Fruit fly (Drosophila melanogaster) S2 (cell line): ENCODE measurements around the gene CG11927.

ENCODE experiments used
- CG8478 ChIP-seq: fragments of >200 bp; optimal IDR thresholded peaks from 2 replicates; lab custom pipeline; 2018
- CTCF ChIP-seq, 2 experiments: fragments of >200 bp; optimal IDR thresholded peaks; 2 replicates each; lab custom pipeline; 2018

DNA sequence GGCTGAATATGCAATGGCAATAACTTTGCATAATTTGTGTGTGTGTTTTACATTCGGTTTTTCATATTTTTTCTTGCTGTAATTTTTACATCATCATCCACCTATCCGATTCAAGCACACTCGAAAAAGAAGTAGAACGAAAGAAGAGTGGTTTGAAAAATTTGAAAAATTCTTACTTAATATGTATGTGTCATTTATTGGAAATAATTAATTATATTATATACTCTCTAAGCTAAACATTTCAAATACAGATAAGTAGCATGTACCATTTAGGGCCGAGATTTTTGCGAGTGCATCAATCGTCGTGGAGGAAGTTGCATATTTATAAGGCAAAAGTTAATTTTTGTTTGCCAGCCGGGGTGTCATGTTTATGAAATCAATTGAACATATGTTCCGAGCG, 41.5 kb upstream of the CG11927 start:
- TF ChIP-seq CTCF (optimal IDR thresholded peaks at IDR 0.05; lab: Kevin White, UChicago) (no peak), CG8478 (lab: Kevin White, UChicago) (no peak)
